Worm (Caenorhabditis elegans) whole organism, L4 larva: ENCODE measurements around the gene clec-121.
"Not testable (repeated sequence)": the region's sequence is repeated elsewhere in the genome, so short reads cannot be mapped to it uniquely, and the experiment has no call there.

Experiments
- F37D6.2 ChIP-seq: sonication (generic microtip); optimal IDR thresholded peaks from 2 replicates; lab custom pipeline; 2016; ENCODE audit warnings: mild to moderate bottlenecking, missing genetic modification characterization, missing compliant biosample characterization
- F44E2.7 ChIP-seq: fragments of 200-800 bp; sonication (Bioruptor generic); IDR thresholded peaks from 2 replicates; pipeline ENCODE4 v2.1.2; 2022; ENCODE audit warnings: missing genetic modification characterization, missing compliant biosample characterization
- Y48G9A.11 ChIP-seq: fragments of 200-800 bp; sonication (Bioruptor generic); IDR thresholded peaks from 2 replicates; pipeline ENCODE4 v1.3.6; 2022; ENCODE audit warnings: missing genetic modification reagents, missing genetic modification characterization, missing compliant biosample characterization
- Y5F2A.4 ChIP-seq: fragments of 200-800 bp; sonication (Bioruptor generic); optimal IDR thresholded peaks from 2 replicates; lab custom pipeline; 2018; ENCODE audit warnings: mild to moderate bottlenecking, missing genetic modification characterization, missing compliant biosample characterization
- aly-2 ChIP-seq: sonication (generic microtip); optimal IDR thresholded peaks from 2 replicates; lab custom pipeline; 2018; ENCODE audit warnings: missing biosample characterization, missing genetic modification characterization
- ama-1 ChIP-seq: fragments of 150-350 bp; optimal IDR thresholded peaks from 2 replicates; lab custom pipeline; 2014; ENCODE audit warnings: inconsistent platforms, mixed read lengths
- attf-4 ChIP-seq: sonication (generic microtip); optimal IDR thresholded peaks from 3 replicates; lab custom pipeline; 2017; ENCODE audit warnings: missing biosample characterization, missing genetic modification characterization
- ceh-20 ChIP-seq: fragments of 200-800 bp; sonication (Bioruptor generic); IDR thresholded peaks from 2 replicates; pipeline ENCODE4 v1.3.6; 2022; ENCODE audit warnings: missing genetic modification reagents, missing genetic modification characterization, missing compliant biosample characterization
- ceh-28 ChIP-seq: fragments of 150-350 bp; optimal IDR thresholded peaks from 2 replicates; lab custom pipeline; 2014; ENCODE audit warnings: missing biosample characterization, missing genetic modification reagents, missing genetic modification characterization
- ceh-32 ChIP-seq: sonication (generic microtip); optimal IDR thresholded peaks from 2 replicates; lab custom pipeline; 2016; ENCODE audit warnings: mild to moderate bottlenecking, missing genetic modification characterization, missing compliant biosample characterization; ENCODE audit not compliant: poor library complexity
- ceh-62 ChIP-seq: sonication (generic microtip); optimal IDR thresholded peaks from 2 replicates; lab custom pipeline; 2017; ENCODE audit warnings: missing biosample characterization, missing genetic modification characterization
- daf-16 ChIP-seq, 3 experiments: sonication (generic microtip); optimal IDR thresholded peaks; 2 replicates each; lab custom pipeline; 2016 to 2017; ENCODE audit warnings: missing genetic modification characterization in 3 of 3, missing genetic modification reagents in 3 of 3, mild to moderate bottlenecking in 2 of 3, missing compliant biosample characterization in 2 of 3, missing biosample characterization in 1 of 3, moderate library complexity in 1 of 3
- dmd-8 ChIP-seq: fragments of 200-800 bp; sonication (Bioruptor generic); IDR thresholded peaks from 2 replicates; pipeline ENCODE4 v1.3.6; 2022; ENCODE audit warnings: missing genetic modification characterization, missing compliant biosample characterization
- duxl-1 ChIP-seq: sonication (generic microtip); optimal IDR thresholded peaks from 2 replicates; lab custom pipeline; 2016; ENCODE audit warnings: mild to moderate bottlenecking, missing genetic modification characterization, moderate library complexity, missing compliant biosample characterization; ENCODE audit not compliant: poor library complexity
- hif-1 ChIP-seq, 2 experiments: sonication (generic microtip); optimal IDR thresholded peaks; 2 replicates each; lab custom pipeline; 2016 to 2017; ENCODE audit warnings: missing compliant biosample characterization in 2 of 2, missing genetic modification characterization in 2 of 2, missing genetic modification reagents in 2 of 2, missing genotype in 2 of 2, mild to moderate bottlenecking in 1 of 2
- hlh-11 ChIP-seq: fragments of 200-800 bp; sonication (Bioruptor generic); optimal IDR thresholded peaks from 2 replicates; lab custom pipeline; 2018; ENCODE audit warnings: mild to moderate bottlenecking, missing genetic modification characterization, missing compliant biosample characterization
- hlh-30 ChIP-seq: sonication (generic microtip); optimal IDR thresholded peaks from 2 replicates; lab custom pipeline; 2017; ENCODE audit warnings: antibody characterized with exemption, mild to moderate bottlenecking, missing genetic modification characterization, missing compliant biosample characterization; ENCODE audit not compliant: insufficient read depth
- lin-29 ChIP-seq: fragments of 200-800 bp; sonication (Bioruptor generic); IDR thresholded peaks from 2 replicates; pipeline ENCODE4 v1.3.6; 2022; ENCODE audit warnings: missing genetic modification reagents, missing genetic modification characterization, missing compliant biosample characterization
- lin-38 ChIP-seq: fragments of 200-800 bp; sonication (Bioruptor generic); IDR thresholded peaks from 2 replicates; pipeline ENCODE4 v1.3.6; 2022; ENCODE audit warnings: missing genetic modification reagents, missing genetic modification characterization, missing compliant biosample characterization
- lir-3 ChIP-seq: sonication (generic microtip); optimal IDR thresholded peaks from 2 replicates; lab custom pipeline; 2016; ENCODE audit warnings: mild to moderate bottlenecking, missing genetic modification characterization, missing compliant biosample characterization
- mdt-29 ChIP-seq: fragments of 200-800 bp; sonication (Bioruptor generic); IDR thresholded peaks from 2 replicates; pipeline ENCODE4 v1.3.6; 2022; ENCODE audit warnings: missing genetic modification reagents, missing genetic modification characterization, missing compliant biosample characterization
- mes-2 ChIP-seq: sonication (generic microtip); optimal IDR thresholded peaks from 2 replicates; lab custom pipeline; 2016; ENCODE audit warnings: missing genotype, mild to moderate bottlenecking, missing genetic modification characterization, missing compliant biosample characterization; ENCODE audit not compliant: poor library complexity, severe bottlenecking
- nhr-102 ChIP-seq: sonication (generic microtip); optimal IDR thresholded peaks from 2 replicates; lab custom pipeline; 2016; ENCODE audit warnings: mild to moderate bottlenecking, missing genetic modification characterization, moderate library complexity, missing compliant biosample characterization
- nhr-111 ChIP-seq: fragments of 200-800 bp; sonication (Bioruptor generic); optimal IDR thresholded peaks from 2 replicates; lab custom pipeline; 2018; ENCODE audit warnings: mild to moderate bottlenecking, missing genetic modification characterization, missing compliant biosample characterization
- nhr-237 ChIP-seq: sonication (generic microtip); optimal IDR thresholded peaks from 2 replicates; lab custom pipeline; 2017; ENCODE audit warnings: missing biosample characterization, missing genetic modification characterization
- nhr-28 ChIP-seq: fragments of 150-350 bp; optimal IDR thresholded peaks from 2 replicates; lab custom pipeline; 2014; ENCODE audit warnings: missing biosample characterization, missing genetic modification characterization
- nhr-48 ChIP-seq: sonication (generic microtip); optimal IDR thresholded peaks from 2 replicates; lab custom pipeline; 2016; ENCODE audit warnings: mild to moderate bottlenecking, missing genetic modification characterization, missing compliant biosample characterization
- nhr-77 ChIP-seq: fragments of 150-350 bp; optimal IDR thresholded peaks from 2 replicates; lab custom pipeline; 2014; ENCODE audit warnings: missing biosample characterization, missing genetic modification characterization
- pqm-1 ChIP-seq: sonication (generic microtip); optimal IDR thresholded peaks from 2 replicates; lab custom pipeline; 2017; ENCODE audit warnings: missing biosample characterization, missing genetic modification characterization
- rbr-2 ChIP-seq: sonication (generic microtip); optimal IDR thresholded peaks from 2 replicates; lab custom pipeline; 2016; ENCODE audit warnings: missing genotype, missing genetic modification characterization, missing compliant biosample characterization
- saeg-2 ChIP-seq: fragments of 200-800 bp; sonication (Bioruptor generic); IDR thresholded peaks from 2 replicates; pipeline ENCODE4 v1.3.6; 2022; ENCODE audit warnings: missing genetic modification reagents, missing genetic modification characterization, missing compliant biosample characterization
- sdz-12 ChIP-seq: fragments of 200-800 bp; sonication (Bioruptor generic); optimal IDR thresholded peaks from 2 replicates; lab custom pipeline; 2018; ENCODE audit warnings: mild to moderate bottlenecking, missing genetic modification characterization, missing compliant biosample characterization
- snpc-1.2 ChIP-seq: fragments of 200-800 bp; sonication (Bioruptor generic); IDR thresholded peaks from 2 replicates; pipeline ENCODE4 v1.3.6; 2022; ENCODE audit warnings: missing genetic modification reagents, missing genetic modification characterization, missing compliant biosample characterization
- spr-1 ChIP-seq: sonication (generic microtip); optimal IDR thresholded peaks from 2 replicates; lab custom pipeline; 2016; ENCODE audit warnings: mild to moderate bottlenecking, missing genetic modification characterization, missing compliant biosample characterization
- unc-130 ChIP-seq: sonication (generic microtip); optimal IDR thresholded peaks from 2 replicates; lab custom pipeline; 2016; ENCODE audit warnings: missing genetic modification reagents, missing genetic modification characterization, missing compliant biosample characterization
- unc-62 ChIP-seq, 3 experiments: fragments of 150-350 bp in 1 of 3; sonication (generic microtip); optimal IDR thresholded peaks in 2 of 3; peaks in 1 of 3; 1 replicate in 1 of 3; 2 replicates in 2 of 3; lab custom pipeline; 2014 to 2017; ENCODE audit warnings: missing biosample characterization in 3 of 3, missing genetic modification characterization in 3 of 3, missing genetic modification reagents in 3 of 3, missing genotype in 1 of 3
- zfp-3 ChIP-seq: fragments of 200-800 bp; sonication (Bioruptor generic); conservative IDR thresholded peaks from 2 replicates; pipeline ENCODE4 v1.3.6; 2022; ENCODE audit warnings: missing genetic modification reagents, missing genetic modification characterization, missing compliant biosample characterization
- zip-2 ChIP-seq: fragments of 150-350 bp; optimal IDR thresholded peaks from 2 replicates; lab custom pipeline; 2014; ENCODE audit warnings: missing biosample characterization, missing genetic modification characterization
- ztf-7 ChIP-seq: fragments of 150-350 bp; optimal IDR thresholded peaks from 2 replicates; lab custom pipeline; 2014; ENCODE audit warnings: missing biosample characterization, missing genetic modification characterization

The clec-121 gene

DNA sequence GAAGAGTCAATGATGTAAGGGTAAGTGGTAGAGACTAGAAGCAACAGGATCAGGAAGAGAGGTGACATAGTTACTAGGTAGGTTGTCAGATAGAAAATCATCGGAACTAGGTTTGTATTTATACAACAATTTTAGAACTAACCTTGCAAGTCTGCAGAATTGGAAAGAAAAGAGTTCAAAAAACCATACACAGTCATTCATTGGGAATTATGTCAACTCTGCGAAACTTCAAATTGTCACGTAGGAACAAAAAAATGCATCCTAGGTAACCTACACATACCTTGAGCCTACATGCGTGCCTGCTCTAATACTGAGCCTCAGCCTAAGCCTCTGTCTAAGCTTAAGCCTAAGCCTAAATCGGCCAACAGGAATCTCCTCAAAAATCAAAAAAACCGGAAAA, 24.2 kb downstream of the clec-121 start, which contains the start of gene ins-19 (continued):
- no peak for TF ChIP-seq saeg-2 (GFP tag; lab: Robert Waterston, UW)
- no peak for TF ChIP-seq attf-4 (tag; lab: Kevin White, UChicago)
- TF ChIP-seq nhr-48 (tag; lab: Kevin White, UChicago) = no peak
- no peak for TF ChIP-seq ama-1 (lab: Kevin White, UChicago)
- TF ChIP-seq, all 104 proteins: peak for 0

DNA sequence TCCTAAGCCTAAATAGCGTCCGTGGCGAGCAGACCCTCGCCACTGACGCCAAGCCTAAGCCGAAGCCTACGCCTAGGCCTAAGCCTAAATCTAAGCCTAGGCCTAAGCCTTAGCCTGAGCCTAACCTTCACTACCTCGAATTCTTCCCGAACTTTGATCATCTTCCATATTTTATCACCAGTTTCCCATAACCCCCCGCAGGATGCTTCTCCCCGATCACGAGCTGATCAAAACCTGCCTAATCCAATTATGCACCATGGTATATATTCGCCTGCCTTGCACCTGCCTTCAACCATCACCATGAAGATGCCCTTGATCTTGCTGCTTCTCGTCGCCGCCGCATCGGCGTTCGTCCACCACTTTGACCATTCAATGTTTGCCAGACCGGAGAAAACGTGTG, 24.6 kb downstream of the clec-121 start, which contains the start of gene ins-31:
TSS of gene ins-31 (plus strand) at position 301 of the 400 bp plus-strand sequence.
- not testable (repeated sequence) for TF ChIP-seq nhr-111; nhr-237 (tag; lab: Kevin White, UChicago); ceh-62 (tag; lab: Kevin White, UChicago)

DNA sequence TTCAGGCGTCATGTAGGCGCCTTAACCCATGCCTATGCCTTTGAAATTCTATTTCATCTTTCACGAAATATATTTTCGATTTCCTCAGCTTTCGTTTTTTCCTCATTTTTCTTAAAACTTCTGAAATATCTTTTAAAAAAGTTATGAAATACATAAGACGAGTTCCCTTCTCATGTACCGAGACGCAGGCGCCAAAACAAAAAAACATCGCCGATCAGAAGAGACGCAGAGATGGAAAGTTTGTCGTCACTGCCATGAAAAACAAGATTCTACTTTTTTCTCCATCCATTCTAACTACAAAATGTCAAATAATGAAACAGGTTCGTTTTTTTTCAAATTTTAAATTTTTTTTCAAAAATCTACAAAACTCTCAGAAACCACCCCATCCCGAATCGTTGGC, 26.9 kb downstream of the clec-121 start, which contains the start of gene chil-24:
TSS of gene chil-24 (plus strand) at position 156 of the 400 bp plus-strand sequence.
- TF ChIP-seq hlh-30 (tag; lab: Kevin White, UChicago) (no peak), lir-3 (tag; lab: Kevin White, UChicago) (no peak), unc-130 (no peak), hlh-11 (tag; lab: Kevin White, UChicago) (peak; percentile 24), daf-16 (GFP tag; optimal IDR thresholded peaks at IDR 0.05; lab: Kevin White, UChicago) (no peak), daf-16 (tag; optimal IDR thresholded peaks at IDR 0.05; lab: Kevin White, UChicago) (peak; percentile 68), duxl-1 (tag; lab: Kevin White, UChicago) (peak; percentile 73), F44E2.7 (GFP tag; lab: Robert Waterston, UW) (no peak), mdt-29 (GFP tag; lab: Robert Waterston, UW) (no peak), mes-2 (tag; lab: Kevin White, UChicago) (peak; percentile 24), nhr-102 (tag; lab: Kevin White, UChicago) (no peak), nhr-28 (tag; lab: Kevin White, UChicago) (peak; percentile 61)
- TF ChIP-seq, all 104 proteins: peak for 5

DNA sequence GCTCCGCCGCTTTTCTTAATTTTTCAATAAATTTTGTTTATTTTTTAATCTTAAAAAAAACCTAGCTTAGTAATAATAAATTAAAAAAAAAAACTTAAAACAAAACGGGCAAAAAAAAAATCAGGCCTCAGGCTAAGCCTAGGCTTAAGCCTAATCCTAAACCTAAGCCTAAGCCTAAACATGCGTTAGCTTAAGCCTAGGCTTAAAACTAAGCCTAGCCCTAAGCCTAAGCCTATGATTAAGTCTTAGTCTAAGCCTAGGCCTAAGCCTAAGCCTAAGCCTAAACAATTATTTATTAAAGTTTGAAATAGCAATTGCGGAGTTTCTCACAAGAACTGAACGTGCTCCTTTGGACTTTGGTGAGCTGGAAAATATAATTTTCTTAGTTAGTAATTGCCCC, 33.2 kb downstream of the clec-121 start:
- TF ChIP-seq ama-1 (lab: Kevin White, UChicago) (no peak), Y5F2A.4 (no peak), lin-29 (GFP tag; lab: Robert Waterston, UW) (no peak)

DNA sequence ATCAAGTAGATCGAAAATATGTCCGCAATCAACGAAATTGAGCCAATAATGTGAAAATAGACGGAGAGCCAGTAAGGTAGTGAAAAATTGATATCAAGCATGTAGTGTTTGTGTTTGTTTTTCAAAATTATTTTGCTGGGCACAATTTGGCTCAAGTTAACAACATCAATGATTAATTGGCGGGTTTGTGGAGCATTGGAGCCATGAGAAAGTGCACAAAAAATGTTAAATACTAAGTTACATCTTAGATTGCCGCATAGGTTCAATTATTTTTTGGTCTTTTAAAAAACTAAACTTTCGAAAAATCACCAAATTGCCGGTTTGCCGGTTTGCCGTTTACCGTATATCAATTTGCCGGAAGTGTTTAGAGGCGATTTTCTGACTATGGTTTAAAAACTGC, 35.7 kb downstream of the clec-121 start, which contains the start of gene sri-54:
TSS of gene sri-54 (minus strand) at position 101 of the 400 bp plus-strand sequence.
- TF ChIP-seq hif-1 (tag; optimal IDR thresholded peaks at IDR 0.05; lab: Kevin White, UChicago) (no peak), unc-62 (GFP tag; optimal IDR thresholded peaks at IDR 0.05 in 1 of 2; lab: Kevin White, UChicago) (no peak), unc-62 (tag; optimal IDR thresholded peaks at IDR 0.05; lab: Kevin White, UChicago) (no peak), sdz-12 (GFP tag; lab: Kevin White, UChicago) (no peak), aly-2 (tag; lab: Kevin White, UChicago) (no peak), zfp-3 (no peak), lin-38 (GFP tag; lab: Robert Waterston, UW) (no peak), ceh-20 (GFP tag; lab: Robert Waterston, UW) (no peak), snpc-1.2 (GFP tag; lab: Robert Waterston, UW) (no peak), ceh-28 (tag; lab: Kevin White, UChicago) (no peak), duxl-1 (tag; lab: Kevin White, UChicago) (no peak), dmd-8 (GFP tag; lab: Robert Waterston, UW) (no peak), zip-2 (tag; lab: Kevin White, UChicago) (no peak), spr-1 (tag; lab: Kevin White, UChicago) (no peak), nhr-77 (no peak), pqm-1 (tag; lab: Kevin White, UChicago) (no peak), ztf-7 (tag; lab: Kevin White, UChicago) (no peak), ceh-32 (tag; lab: Kevin White, UChicago) (no peak), rbr-2 (tag; lab: Kevin White, UChicago) (no peak), F37D6.2 (tag; lab: Kevin White, UChicago) (no peak), Y48G9A.11 (GFP tag; lab: Robert Waterston, UW) (no peak)
- TF ChIP-seq, all 104 proteins: peak for 0
